Fruit fly (Drosophila melanogaster) whole organism, embryonic: ENCODE measurements around the gene Rim2.

Source experiments
- Asciz ChIP-seq: fragments of 200-800 bp; sonication (Bioruptor generic); optimal IDR thresholded peaks from 2 replicates; lab custom pipeline; 2017; ENCODE audit warnings: missing biosample characterization, mild to moderate bottlenecking, missing genetic modification characterization, missing genetic modification reagents
- CG10543 ChIP-seq: fragments of 200-800 bp; sonication (Bioruptor generic); optimal IDR thresholded peaks from 3 replicates; lab custom pipeline; 2017; ENCODE audit warnings: missing biosample characterization, mild to moderate bottlenecking, missing genetic modification characterization, moderate library complexity
- CG10654 ChIP-seq: fragments of 200-800 bp; sonication (Bioruptor generic); optimal IDR thresholded peaks from 2 replicates; lab custom pipeline; 2016; ENCODE audit warnings: missing biosample characterization, missing genetic modification characterization
- CG12071 ChIP-seq: fragments of 200-800 bp; sonication (Bioruptor generic); optimal IDR thresholded peaks from 3 replicates; lab custom pipeline; 2018; ENCODE audit warnings: missing biosample characterization, mild to moderate bottlenecking, missing genetic modification characterization
- CG13296 ChIP-seq: fragments of 200-800 bp; sonication (Bioruptor generic); optimal IDR thresholded peaks from 3 replicates; lab custom pipeline; 2018; ENCODE audit warnings: missing biosample characterization, mild to moderate bottlenecking, missing genetic modification characterization
- CG14667 ChIP-seq: fragments of 200-800 bp; sonication (Bioruptor generic); IDR thresholded peaks from 2 replicates; pipeline ENCODE4 v1.3.6; 2022; ENCODE audit warnings: missing biosample characterization, missing genetic modification characterization
- CG31388 ChIP-seq: fragments of 200-800 bp; sonication (Bioruptor generic); optimal IDR thresholded peaks from 2 replicates; lab custom pipeline; 2016; ENCODE audit warnings: missing biosample characterization, missing genetic modification characterization
- CG7556 ChIP-seq: fragments of 200-800 bp; sonication (Bioruptor generic); optimal IDR thresholded peaks from 2 replicates; lab custom pipeline; 2017; ENCODE audit warnings: missing biosample characterization, mild to moderate bottlenecking, missing genetic modification characterization
- CG9817 ChIP-seq: fragments of 200-800 bp; sonication (Bioruptor generic); optimal IDR thresholded peaks from 2 replicates; lab custom pipeline; 2018; ENCODE audit warnings: missing biosample characterization, mild to moderate bottlenecking, missing genetic modification characterization, moderate library complexity
- CG9932 ChIP-seq: fragments of 200-800 bp; sonication (Bioruptor generic); IDR thresholded peaks from 2 replicates; pipeline ENCODE4 v1.3.6; 2022; ENCODE audit warnings: missing biosample characterization, missing genetic modification characterization
- Drgx ChIP-seq: fragments of 200-800 bp; sonication (Bioruptor generic); IDR thresholded peaks from 2 replicates; pipeline ENCODE4 v1.3.6; 2022; ENCODE audit warnings: missing biosample characterization, missing genetic modification characterization
- Gug ChIP-seq: fragments of 200-800 bp; sonication (Bioruptor generic); IDR thresholded peaks from 4 replicates; pipeline ENCODE4 v1.3.6; 2022; ENCODE audit warnings: missing biosample characterization, missing genetic modification characterization
- HLHmδ ChIP-seq: fragments of 200-800 bp; sonication (Bioruptor generic); optimal IDR thresholded peaks from 2 replicates; lab custom pipeline; 2018; ENCODE audit warnings: missing biosample characterization, mild to moderate bottlenecking, missing genetic modification characterization, moderate library complexity
- Med ChIP-seq: fragments of 200-800 bp; sonication (Bioruptor generic); peaks from one replicate; lab custom pipeline; 2016; ENCODE audit warnings: missing biosample characterization, missing genetic modification characterization, mild to moderate bottlenecking, inconsistent platforms, moderate library complexity
- Mrtf ChIP-seq: fragments of 200-800 bp; sonication (Bioruptor generic); IDR thresholded peaks from 3 replicates; pipeline ENCODE4 v1.3.6; 2022; ENCODE audit warnings: missing biosample characterization, missing genetic modification characterization
- Pdp1 ChIP-seq, 2 experiments: fragments of 200-800 bp; sonication (Bioruptor generic); optimal IDR thresholded peaks; 3 replicates each; lab custom pipeline; 2016; ENCODE audit warnings: missing biosample characterization in 2 of 2, missing genetic modification characterization in 2 of 2, mild to moderate bottlenecking in 1 of 2, moderate library complexity in 1 of 2
- TFAM ChIP-seq: fragments of 200-800 bp; sonication (Bioruptor generic); optimal IDR thresholded peaks from 2 replicates; lab custom pipeline; 2017; ENCODE audit warnings: missing biosample characterization, missing genetic modification characterization, inconsistent platforms
- Xrp1 ChIP-seq: fragments of 200-800 bp; sonication (Bioruptor generic); IDR thresholded peaks from 2 replicates; pipeline ENCODE4 v1.3.6; 2022; ENCODE audit warnings: missing biosample characterization, missing genetic modification characterization
- cato ChIP-seq: fragments of 200-800 bp; sonication (Bioruptor generic); optimal IDR thresholded peaks from 2 replicates; lab custom pipeline; 2016; ENCODE audit warnings: missing biosample characterization, missing genetic modification characterization, borderline replicate concordance
- chinmo ChIP-seq: fragments of 200-800 bp; sonication (Bioruptor generic); IDR thresholded peaks from 4 replicates; pipeline ENCODE4 v1.3.6; 2022; ENCODE audit warnings: missing biosample characterization, missing genetic modification characterization; ENCODE audit not compliant: partially characterized antibody
- chn ChIP-seq: fragments of 200-800 bp; sonication (Bioruptor generic); optimal IDR thresholded peaks from 2 replicates; lab custom pipeline; 2016; ENCODE audit warnings: missing biosample characterization, missing genetic modification characterization
- cwo ChIP-seq: fragments of 200-800 bp; sonication (Bioruptor generic); optimal IDR thresholded peaks from 3 replicates; lab custom pipeline; 2017; ENCODE audit warnings: missing biosample characterization, missing genetic modification characterization, mild to moderate bottlenecking, moderate library complexity, missing genetic modification reagents
- dati ChIP-seq: fragments of 200-800 bp; sonication (Bioruptor generic); IDR thresholded peaks from 2 replicates; pipeline ENCODE4 v1.3.6; 2022; ENCODE audit warnings: missing biosample characterization, missing genetic modification characterization
- en ChIP-seq: fragments of 200-800 bp; sonication (Bioruptor generic); optimal IDR thresholded peaks from 2 replicates; lab custom pipeline; 2016; ENCODE audit warnings: missing biosample characterization, missing genetic modification characterization
- esg ChIP-seq: fragments of 200-800 bp; sonication (Bioruptor generic); conservative IDR thresholded peaks from 2 replicates; pipeline ENCODE4 v1.3.6; 2022; ENCODE audit warnings: missing biosample characterization, missing genetic modification characterization
- gcm ChIP-seq: fragments of 200-800 bp; sonication (Bioruptor generic); optimal IDR thresholded peaks from 2 replicates; lab custom pipeline; 2019; ENCODE audit warnings: missing biosample characterization, mild to moderate bottlenecking, missing genetic modification characterization, moderate library complexity
- hb ChIP-seq: fragments of 200-800 bp; sonication (Bioruptor generic); IDR thresholded peaks from 3 replicates; pipeline ENCODE4 v1.3.6; 2022; ENCODE audit warnings: missing biosample characterization, missing genetic modification characterization; ENCODE audit not compliant: partially characterized antibody
- jumu ChIP-seq: fragments of 200-800 bp; sonication (Bioruptor generic); optimal IDR thresholded peaks from 3 replicates; lab custom pipeline; 2016; ENCODE audit warnings: missing biosample characterization, missing genetic modification characterization
- kay ChIP-seq: fragments of 200-800 bp; sonication (Bioruptor generic); optimal IDR thresholded peaks from 2 replicates; lab custom pipeline; 2016; ENCODE audit warnings: missing biosample characterization, missing genetic modification characterization
- otp ChIP-seq: fragments of 200-800 bp; sonication (Bioruptor generic); IDR thresholded peaks from 3 replicates; pipeline ENCODE4, ENCODE4 v1.3.6; 2022; ENCODE audit warnings: missing biosample characterization, missing genetic modification characterization
- pzg ChIP-seq: fragments of 200-800 bp; sonication (Bioruptor generic); optimal IDR thresholded peaks from 3 replicates; lab custom pipeline; 2018; ENCODE audit warnings: missing biosample characterization, mild to moderate bottlenecking, missing genetic modification characterization, moderate library complexity
- stwl ChIP-seq: fragments of 200-800 bp; sonication (Bioruptor generic); optimal IDR thresholded peaks from 3 replicates; lab custom pipeline; 2018; ENCODE audit warnings: missing biosample characterization, mild to moderate bottlenecking, missing genetic modification characterization, moderate library complexity
- sug ChIP-seq: fragments of 200-800 bp; optimal IDR thresholded peaks from 2 replicates; lab custom pipeline; 2019; ENCODE audit warnings: missing biosample characterization, mild to moderate bottlenecking, missing genetic modification characterization, moderate library complexity
- tll ChIP-seq, 2 experiments: fragments of 200-800 bp in 1 of 2; fragments of >200 bp in 1 of 2; sonication (Bioruptor generic) in 1 of 2; optimal IDR thresholded peaks; 2 replicates each; lab custom pipeline; 2017 to 2019; ENCODE audit warnings: missing biosample characterization in 2 of 2, missing genetic modification characterization in 2 of 2, mild to moderate bottlenecking in 1 of 2, moderate library complexity in 1 of 2
- toy ChIP-seq: fragments of 200-800 bp; sonication (Bioruptor generic); IDR thresholded peaks from 2 replicates; pipeline ENCODE4 v1.3.6; 2022; ENCODE audit warnings: missing biosample characterization, missing genetic modification characterization
- tx ChIP-seq: fragments of 200-800 bp; sonication (Bioruptor generic); optimal IDR thresholded peaks from 2 replicates; lab custom pipeline; 2016; ENCODE audit warnings: missing biosample characterization, missing genetic modification characterization
- wdn ChIP-seq: fragments of 200-800 bp; sonication (Bioruptor generic); IDR thresholded peaks from 2 replicates; pipeline ENCODE4 v1.3.6; 2022; ENCODE audit warnings: missing biosample characterization, missing genetic modification characterization

The Rim2 gene

DNA sequence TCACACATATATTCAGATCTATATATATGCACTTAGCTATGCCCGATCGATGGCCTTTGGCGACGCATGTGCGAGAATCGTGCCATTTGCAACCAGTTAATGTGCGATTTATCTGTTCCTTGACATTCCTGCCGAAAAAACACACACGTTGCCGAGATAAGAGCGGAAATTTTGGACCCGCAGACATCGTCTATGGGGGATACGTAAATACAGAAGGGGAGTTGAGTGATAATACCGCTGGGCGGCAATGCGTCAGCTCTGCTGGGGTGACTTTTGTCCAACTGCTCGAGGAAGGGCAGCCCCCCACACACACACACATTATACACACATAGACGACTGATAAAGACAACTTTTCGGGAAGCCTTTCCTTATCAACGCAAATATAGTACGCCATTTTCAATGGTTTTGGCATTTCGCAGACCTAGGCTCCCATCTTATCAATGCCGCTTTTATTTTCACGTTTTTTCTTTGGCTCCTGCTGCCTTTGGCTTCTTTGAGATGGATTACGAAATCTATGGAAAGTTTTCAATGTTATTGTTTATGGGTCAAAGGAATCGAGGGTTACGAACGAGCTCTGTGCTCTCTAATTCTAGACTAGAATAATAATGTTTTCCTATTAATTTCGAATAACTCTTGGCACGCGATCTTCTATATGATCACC lies 3.2 kb downstream of the Rim2 start (continued):
- TF ChIP-seq CG9932 (GFP tag; lab: Robert Waterston, UW) (no peak), Asciz (GFP tag; lab: Kevin White, UChicago) (no peak), Drgx (GFP tag; lab: Robert Waterston, UW) (no peak), TFAM (no peak), CG13296 (GFP tag; lab: Kevin White, UChicago) (no peak), CG31388 (GFP tag; lab: Kevin White, UChicago) (no peak), Mrtf (GFP tag; lab: Robert Waterston, UW) (no peak), toy (GFP tag; lab: Robert Waterston, UW) (no peak), Xrp1 (GFP tag; lab: Robert Waterston, UW) (no peak), chn (no peak), tx (GFP tag; lab: Kevin White, UChicago) (no peak), otp (GFP tag; lab: Robert Waterston, UW) (no peak), CG12071 (no peak), Gug (GFP tag; lab: Robert Waterston, UW) (no peak), CG14667 (GFP tag; lab: Robert Waterston, UW) (no peak), stwl (tag; lab: Kevin White, UChicago) (no peak), esg (GFP tag; lab: Robert Waterston, UW) (no peak), cwo (peak; percentile 81), CG10654 (GFP tag; lab: Kevin White, UChicago) (no peak), CG7556 (GFP tag; lab: Kevin White, UChicago) (no peak), tll (GFP tag; optimal IDR thresholded peaks at IDR 0.05; lab: Kevin White, UChicago) (no peak), CG10543 (peak; percentile 34), HLHmδ (no peak), Pdp1 (GFP tag; optimal IDR thresholded peaks at IDR 0.05; lab: Kevin White, UChicago) (peak in 1 of 2 experiments; percentile 4), gcm (GFP tag; lab: Kevin White, UChicago) (no peak), en (GFP tag; lab: Kevin White, UChicago) (no peak), cato (GFP tag; lab: Kevin White, UChicago) (no peak)

DNA sequence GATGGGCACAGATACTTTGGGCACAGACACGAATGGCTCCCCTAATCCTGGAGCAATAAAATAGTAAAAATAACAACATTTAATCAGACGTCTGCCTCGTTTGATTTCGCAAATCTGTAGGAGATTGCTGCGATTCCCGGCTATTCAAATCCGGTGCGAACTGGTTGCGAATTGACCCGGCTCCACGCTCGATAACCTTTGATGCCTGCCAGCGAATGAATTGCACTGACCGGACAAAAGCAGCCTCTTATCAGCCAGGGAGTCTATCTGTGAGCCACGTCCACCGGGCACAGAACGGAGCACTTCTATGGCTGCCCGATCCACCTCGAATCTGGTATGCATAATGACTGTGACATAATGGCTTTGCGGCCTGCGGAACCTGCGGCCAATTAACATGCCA lies 4.2 kb downstream of the Rim2 start:
- TF ChIP-seq kay (GFP tag; lab: Kevin White, UChicago) (no peak), chinmo (GFP tag; lab: Robert Waterston, UW) (0 out of 4 replicates have a peak, but pooled peaks have one; percentile 57), Med (GFP tag; lab: Kevin White, UChicago) (peak; percentile 46), hb (GFP tag; lab: Robert Waterston, UW) (no peak), Pdp1 (GFP tag; optimal IDR thresholded peaks at IDR 0.05; lab: Kevin White, UChicago) (peak in 1 of 2 experiments; percentile 49), CG9817 (tag; lab: Kevin White, UChicago) (no peak), sug (tag; lab: Kevin White, UChicago) (peak; percentile 38)
- TF ChIP-seq, all 482 proteins: peak for 4

DNA sequence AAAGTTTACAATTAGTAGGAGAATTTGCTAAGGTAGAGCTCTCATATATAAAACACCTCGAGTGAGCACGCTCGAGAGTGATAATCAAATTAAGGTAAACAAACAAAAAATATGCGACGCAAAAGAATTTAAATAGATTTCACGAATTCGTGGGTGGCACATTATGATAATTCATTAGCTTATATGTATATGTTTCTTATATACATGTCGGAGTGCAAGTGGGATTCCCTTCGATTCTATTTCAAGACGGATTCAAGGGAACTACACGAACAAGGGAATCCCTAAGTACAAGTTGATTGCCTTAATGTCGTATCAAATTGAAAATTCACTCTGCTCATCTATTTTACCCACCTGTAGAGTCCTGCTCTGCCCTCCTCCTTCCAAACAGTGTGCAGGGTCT lies 6.9 kb downstream of the Rim2 start:
- TF ChIP-seq dati (GFP tag; lab: Robert Waterston, UW): no peak
- TF ChIP-seq pzg: no peak
- TF ChIP-seq jumu (GFP tag; lab: Kevin White, UChicago): no peak
- no peak for TF ChIP-seq wdn (GFP tag; lab: Robert Waterston, UW)
